Fruit fly (Drosophila melanogaster) whole organism, embryonic: Measurements from ENCODE around the gene CG42449.

Experiments
- BEAF-32 ChIP-seq: fragments of 200-800 bp; sonication (Bioruptor generic); optimal IDR thresholded peaks from 3 replicates; lab custom pipeline; 2017; ENCODE audit warnings: missing biosample characterization, missing genetic modification characterization, mild to moderate bottlenecking, moderate library complexity, missing genetic modification reagents
- CG11093 ChIP-seq: fragments of 200-800 bp; sonication (Bioruptor generic); IDR thresholded peaks from 3 replicates; pipeline ENCODE4 v1.3.6; 2022; ENCODE audit warnings: missing biosample characterization, missing genetic modification characterization
- CG11247 ChIP-seq: fragments of 200-800 bp; sonication (Bioruptor generic); IDR thresholded peaks from 2 replicates; pipeline ENCODE4 v1.3.6; 2022; ENCODE audit warnings: missing biosample characterization, missing genetic modification characterization
- CG11723 ChIP-seq: fragments of 200-800 bp; sonication (Bioruptor generic); optimal IDR thresholded peaks from 2 replicates; lab custom pipeline; 2017; ENCODE audit warnings: missing biosample characterization, mild to moderate bottlenecking, missing genetic modification characterization
- CG15479 ChIP-seq: fragments of 200-800 bp; sonication (Bioruptor generic); optimal IDR thresholded peaks from 3 replicates; lab custom pipeline; 2019; ENCODE audit warnings: missing biosample characterization, mild to moderate bottlenecking, missing genetic modification characterization, moderate library complexity
- CG16813 ChIP-seq: fragments of 200-800 bp; sonication (Bioruptor generic); IDR thresholded peaks from 3 replicates; pipeline ENCODE4 v1.3.6; 2022; ENCODE audit warnings: missing biosample characterization, missing genetic modification characterization; ENCODE audit not compliant: partially characterized antibody
- CG17359 ChIP-seq: fragments of 200-800 bp; sonication (Bioruptor generic); optimal IDR thresholded peaks from 3 replicates; lab custom pipeline; 2018; ENCODE audit warnings: missing biosample characterization, mild to moderate bottlenecking, missing genetic modification characterization, moderate library complexity
- CG17829 ChIP-seq: fragments of 200-800 bp; optimal IDR thresholded peaks from 2 replicates; lab custom pipeline; 2019; ENCODE audit warnings: missing biosample characterization, mild to moderate bottlenecking, missing genetic modification characterization, moderate library complexity
- CG18262 ChIP-seq: fragments of 200-800 bp; optimal IDR thresholded peaks from 3 replicates; lab custom pipeline; 2019; ENCODE audit warnings: missing biosample characterization, mild to moderate bottlenecking, missing genetic modification characterization, moderate library complexity
- CG30020 ChIP-seq: fragments of 200-800 bp; optimal IDR thresholded peaks from 2 replicates; lab custom pipeline; 2019; ENCODE audit warnings: missing biosample characterization, mild to moderate bottlenecking, missing genetic modification characterization, moderate library complexity
- CG31441 ChIP-seq: fragments of 200-800 bp; sonication (Bioruptor generic); IDR thresholded peaks from 2 replicates; pipeline ENCODE4 v1.3.6; 2022; ENCODE audit warnings: missing biosample characterization, missing genetic modification characterization
- CG34224 ChIP-seq: fragments of 200-800 bp; sonication (Bioruptor generic); IDR thresholded peaks from 3 replicates; pipeline ENCODE4 v1.3.6; 2022; ENCODE audit warnings: missing biosample characterization, missing genetic modification characterization; ENCODE audit not compliant: partially characterized antibody
- CG4820 ChIP-seq: fragments of 200-800 bp; sonication (Bioruptor generic); optimal IDR thresholded peaks from 3 replicates; lab custom pipeline; 2016; ENCODE audit warnings: missing biosample characterization, missing genetic modification characterization
- CG6791 ChIP-seq: fragments of 200-800 bp; sonication (Bioruptor generic); IDR thresholded peaks from 3 replicates; pipeline ENCODE4 v1.3.6; 2022; ENCODE audit warnings: missing biosample characterization, missing genetic modification characterization; ENCODE audit not compliant: partially characterized antibody
- CG8765 ChIP-seq: fragments of 200-800 bp; sonication (Bioruptor generic); IDR thresholded peaks from 2 replicates; pipeline ENCODE4 v1.3.6; 2022; ENCODE audit warnings: missing biosample characterization, missing genetic modification characterization
- CG9609 ChIP-seq: fragments of 200-800 bp; sonication (Bioruptor generic); optimal IDR thresholded peaks from 3 replicates; lab custom pipeline; 2016; ENCODE audit warnings: missing biosample characterization, missing genetic modification characterization
- D19A ChIP-seq: fragments of 200-800 bp; optimal IDR thresholded peaks from 3 replicates; lab custom pipeline; 2019; ENCODE audit warnings: missing biosample characterization, mild to moderate bottlenecking, missing genetic modification characterization, moderate library complexity
- Deaf1 ChIP-seq: fragments of 200-800 bp; optimal IDR thresholded peaks from 3 replicates; lab custom pipeline; 2019; ENCODE audit warnings: missing biosample characterization, mild to moderate bottlenecking, missing genetic modification characterization, moderate library complexity
- Doc2 ChIP-seq: fragments of 200-800 bp; sonication (Bioruptor generic); IDR thresholded peaks from 2 replicates; pipeline ENCODE4 v1.3.6; 2022; ENCODE audit warnings: missing biosample characterization, missing genetic modification characterization
- Doc3 ChIP-seq: fragments of 200-800 bp; sonication (Bioruptor generic); IDR thresholded peaks from 3 replicates; pipeline ENCODE4 v1.3.6; 2022; ENCODE audit warnings: missing biosample characterization, missing genetic modification characterization; ENCODE audit not compliant: partially characterized antibody
- ERR ChIP-seq: fragments of 200-800 bp; sonication (Bioruptor generic); optimal IDR thresholded peaks from 2 replicates; lab custom pipeline; 2016; ENCODE audit warnings: missing biosample characterization, missing genetic modification characterization
- GATAe ChIP-seq: fragments of 200-800 bp; sonication (Bioruptor generic); conservative IDR thresholded peaks from 2 replicates; pipeline ENCODE4 v1.3.6; 2022; ENCODE audit warnings: missing biosample characterization, missing genetic modification characterization
- HLH54F ChIP-seq: fragments of 200-800 bp; sonication (Bioruptor generic); optimal IDR thresholded peaks from 3 replicates; lab custom pipeline; 2016; ENCODE audit warnings: missing biosample characterization, missing genetic modification characterization
- HLHmδ ChIP-seq: fragments of 200-800 bp; sonication (Bioruptor generic); optimal IDR thresholded peaks from 2 replicates; lab custom pipeline; 2018; ENCODE audit warnings: missing biosample characterization, mild to moderate bottlenecking, missing genetic modification characterization, moderate library complexity
- Poxn ChIP-seq: fragments of 200-800 bp; sonication (Bioruptor generic); IDR thresholded peaks from 2 replicates; pipeline ENCODE4 v1.3.6; 2022; ENCODE audit warnings: missing biosample characterization, missing genetic modification characterization
- Sry-β ChIP-seq: fragments of 200-800 bp; sonication (Bioruptor generic); optimal IDR thresholded peaks from 2 replicates; lab custom pipeline; 2018; ENCODE audit warnings: missing biosample characterization, mild to moderate bottlenecking, missing genetic modification characterization, moderate library complexity
- amos ChIP-seq: fragments of 200-800 bp; sonication (Bioruptor generic); IDR thresholded peaks from 2 replicates; pipeline ENCODE4 v1.3.6; 2022; ENCODE audit warnings: missing biosample characterization, missing genetic modification characterization; ENCODE audit not compliant: partially characterized antibody
- bbx ChIP-seq: fragments of 200-800 bp; sonication (Bioruptor generic); IDR thresholded peaks from 2 replicates; pipeline ENCODE4 v1.3.6; 2022; ENCODE audit warnings: missing biosample characterization, missing genetic modification characterization; ENCODE audit not compliant: partially characterized antibody
- bigmax ChIP-seq: fragments of 200-800 bp; sonication (Bioruptor generic); optimal IDR thresholded peaks from 2 replicates; lab custom pipeline; 2018; ENCODE audit warnings: missing biosample characterization, mild to moderate bottlenecking, missing genetic modification characterization
- chm ChIP-seq: fragments of 200-800 bp; sonication (Bioruptor generic); IDR thresholded peaks from 2 replicates; pipeline ENCODE4 v1.3.6; 2022; ENCODE audit warnings: missing biosample characterization, missing genetic modification characterization
- crol ChIP-seq: fragments of 200-800 bp; sonication (Bioruptor generic); IDR thresholded peaks from 2 replicates; pipeline ENCODE4 v1.3.6; 2022; ENCODE audit warnings: missing biosample characterization, missing genetic modification characterization
- esg ChIP-seq: fragments of 200-800 bp; sonication (Bioruptor generic); conservative IDR thresholded peaks from 2 replicates; pipeline ENCODE4 v1.3.6; 2022; ENCODE audit warnings: missing biosample characterization, missing genetic modification characterization
- gce ChIP-seq: fragments of 200-800 bp; sonication (Bioruptor generic); IDR thresholded peaks from 3 replicates; pipeline ENCODE4 v1.3.6; 2022; ENCODE audit warnings: missing biosample characterization, missing genetic modification characterization
- grau ChIP-seq: fragments of 200-800 bp; optimal IDR thresholded peaks from 3 replicates; lab custom pipeline; 2019; ENCODE audit warnings: missing biosample characterization, mild to moderate bottlenecking, missing genetic modification characterization, moderate library complexity
- gt ChIP-seq: fragments of 200-800 bp; sonication (Bioruptor generic); IDR thresholded peaks from 2 replicates; pipeline ENCODE4 v1.3.6; 2022; ENCODE audit warnings: missing biosample characterization, missing genetic modification characterization
- hth ChIP-seq: fragments of >200 bp; optimal IDR thresholded peaks from 2 replicates; lab custom pipeline; 2017; ENCODE audit warnings: inconsistent platforms
- knrl ChIP-seq: fragments of 200-800 bp; sonication (Bioruptor generic); IDR thresholded peaks from 3 replicates; pipeline ENCODE4 v1.3.6; 2022; ENCODE audit warnings: missing biosample characterization, missing genetic modification characterization; ENCODE audit not compliant: partially characterized antibody
- lov ChIP-seq, 2 experiments: fragments of 200-800 bp in 1 of 2; fragments of >200 bp in 1 of 2; sonication (Bioruptor generic) in 1 of 2; IDR thresholded peaks in 1 of 2; optimal IDR thresholded peaks in 1 of 2; 2 replicates in 1 of 2; 3 replicates in 1 of 2; pipeline versions ENCODE4 v1.3.6 to Lab custom; 2017 to 2022; ENCODE audit warnings: missing biosample characterization in 1 of 2, missing genetic modification characterization in 1 of 2
- mam ChIP-seq: fragments of 200-800 bp; sonication (Bioruptor generic); optimal IDR thresholded peaks from 3 replicates; lab custom pipeline; 2016; ENCODE audit warnings: missing biosample characterization, missing genetic modification characterization
- nerfin-2 ChIP-seq: fragments of 200-800 bp; sonication (Bioruptor generic); IDR thresholded peaks from 2 replicates; pipeline ENCODE4 v1.3.6; 2022; ENCODE audit warnings: missing biosample characterization, missing genetic modification characterization; ENCODE audit not compliant: partially characterized antibody
- org-1 ChIP-seq: fragments of 200-800 bp; sonication (Bioruptor generic); optimal IDR thresholded peaks from 2 replicates; lab custom pipeline; 2017; ENCODE audit warnings: missing biosample characterization, missing genetic modification characterization
- otp ChIP-seq: fragments of 200-800 bp; sonication (Bioruptor generic); IDR thresholded peaks from 3 replicates; pipeline ENCODE4, ENCODE4 v1.3.6; 2022; ENCODE audit warnings: missing biosample characterization, missing genetic modification characterization
- pros ChIP-seq: fragments of 200-800 bp; sonication (Bioruptor generic); optimal IDR thresholded peaks from 3 replicates; lab custom pipeline; 2019; ENCODE audit warnings: missing biosample characterization, mild to moderate bottlenecking, missing genetic modification characterization, moderate library complexity
- ranshi ChIP-seq: fragments of 200-800 bp; sonication (Bioruptor generic); IDR thresholded peaks from 2 replicates; pipeline ENCODE4 v1.3.6; 2022; ENCODE audit warnings: missing biosample characterization, missing genetic modification characterization
- salm ChIP-seq: fragments of 200-800 bp; sonication (Bioruptor generic); optimal IDR thresholded peaks from 2 replicates; lab custom pipeline; 2018; ENCODE audit warnings: missing biosample characterization, mild to moderate bottlenecking, missing genetic modification characterization
- sna ChIP-seq: fragments of 200-800 bp; sonication (Bioruptor generic); IDR thresholded peaks from 2 replicates; pipeline ENCODE4 v1.3.6; 2022; ENCODE audit warnings: missing biosample characterization, missing genetic modification characterization; ENCODE audit not compliant: partially characterized antibody
- sug ChIP-seq: fragments of 200-800 bp; optimal IDR thresholded peaks from 2 replicates; lab custom pipeline; 2019; ENCODE audit warnings: missing biosample characterization, mild to moderate bottlenecking, missing genetic modification characterization, moderate library complexity
- twi ChIP-seq: fragments of 200-800 bp; optimal IDR thresholded peaks from 2 replicates; lab custom pipeline; 2019; ENCODE audit warnings: missing biosample characterization, mild to moderate bottlenecking, missing genetic modification characterization, moderate library complexity
- zen2 ChIP-seq: fragments of 200-800 bp; sonication (Bioruptor generic); IDR thresholded peaks from 3 replicates; pipeline ENCODE4 v1.3.6; 2022; ENCODE audit warnings: missing biosample characterization, missing genetic modification characterization; ENCODE audit not compliant: partially characterized antibody

CG42449 gene

DNA sequence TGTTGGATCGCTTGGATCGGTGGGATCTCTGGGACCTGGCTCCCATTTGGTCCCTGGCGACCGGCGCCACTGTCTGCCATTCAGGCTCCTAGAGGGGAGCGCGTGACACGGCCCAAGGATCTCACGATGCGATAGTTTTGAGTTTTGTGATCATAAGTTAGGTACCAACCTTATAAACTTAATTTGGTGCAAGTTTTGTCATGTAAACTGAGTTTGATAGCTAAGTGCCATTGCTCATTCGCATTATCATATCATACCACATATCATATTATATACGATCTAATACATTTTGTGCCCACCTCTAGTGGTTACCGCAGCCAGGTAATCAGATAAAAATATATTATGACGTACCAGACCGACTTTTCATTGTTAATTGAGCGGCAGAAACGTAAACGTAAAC, 12.9 kb downstream of the CG42449 start (continued):
- peak; percentile 34; the same call in 1 of the 2 replicates for TF ChIP-seq nerfin-2 (GFP tag; lab: Robert Waterston, UW)
- TF ChIP-seq pros (GFP tag; lab: Kevin White, UChicago) = no peak
- TF ChIP-seq GATAe = no peak
- no peak for TF ChIP-seq HLHmδ (GFP tag; lab: Kevin White, UChicago)
- peak; percentile 74 for TF ChIP-seq CG6791
- no peak for TF ChIP-seq CG15479 (GFP tag; lab: Kevin White, UChicago)
- TF ChIP-seq ranshi = peak; percentile 9; the same call in 1 of the 2 replicates
- TF ChIP-seq org-1 (GFP tag; lab: Kevin White, UChicago) = no peak
- peak; percentile 69 for TF ChIP-seq D19A (tag; lab: Kevin White, UChicago)
- TF ChIP-seq sug (tag; lab: Kevin White, UChicago) = peak; percentile 45
- peak; percentile 13 for TF ChIP-seq Sry-β
- TF ChIP-seq CG11723 (GFP tag; lab: Kevin White, UChicago) = no peak
- TF ChIP-seq esg (GFP tag; lab: Robert Waterston, UW) = no peak
- peak; percentile 48; the same call in 1 of the 2 replicates for TF ChIP-seq CG8765 (GFP tag; lab: Robert Waterston, UW)
- no peak for TF ChIP-seq mam (GFP tag; lab: Kevin White, UChicago)
- peak; percentile 65 for TF ChIP-seq sna (GFP tag; lab: Robert Waterston, UW)
- peak; percentile 72 for TF ChIP-seq grau (tag; lab: Kevin White, UChicago)
- peak; percentile 63; the same call in 2 of the 3 replicates for TF ChIP-seq knrl (GFP tag; lab: Robert Waterston, UW)
- no peak for TF ChIP-seq CG17359 (tag; lab: Kevin White, UChicago)
- no peak for TF ChIP-seq gt (GFP tag; lab: Robert Waterston, UW)
- TF ChIP-seq gce (GFP tag; lab: Robert Waterston, UW) = 0 out of 3 replicates have a peak, but pooled peaks have one; percentile 5
- peak; percentile 86 for TF ChIP-seq Doc3 (GFP tag; lab: Robert Waterston, UW)
- no peak for TF ChIP-seq lov (optimal IDR thresholded peaks at IDR 0.05; lab: Kevin White, UChicago)
- TF ChIP-seq lov (GFP tag; IDR thresholded peaks at IDR 0.05; lab: Robert Waterston, UW) = no peak
- TF ChIP-seq CG18262 (tag; lab: Kevin White, UChicago) = peak; percentile 80
- TF ChIP-seq CG16813 (GFP tag; lab: Robert Waterston, UW) = peak; percentile 82
- TF ChIP-seq salm = no peak
- TF ChIP-seq crol = no peak
- TF ChIP-seq chm = peak; percentile 20; the same call in 1 of the 2 replicates
- TF ChIP-seq CG4820 = no peak
- peak; percentile 4; the same call in 1 of the 3 replicates for TF ChIP-seq otp (GFP tag; lab: Robert Waterston, UW)
- TF ChIP-seq Poxn (GFP tag; lab: Robert Waterston, UW) = no peak
- peak; percentile 72 for TF ChIP-seq BEAF-32 (GFP tag; lab: Kevin White, UChicago)
- TF ChIP-seq bigmax = no peak
- peak; percentile 33 for TF ChIP-seq Deaf1
- TF ChIP-seq CG11247 (GFP tag; lab: Robert Waterston, UW) = no peak
- no peak for TF ChIP-seq CG11093
- no peak for TF ChIP-seq HLH54F (GFP tag; lab: Kevin White, UChicago)
- no peak for TF ChIP-seq CG31441
- TF ChIP-seq CG30020 (tag; lab: Kevin White, UChicago) = peak; percentile 18
- peak; percentile 84 for TF ChIP-seq CG17829 (tag; lab: Kevin White, UChicago)
- TF ChIP-seq twi = peak; percentile 52
- peak; percentile 67 for TF ChIP-seq amos (GFP tag; lab: Robert Waterston, UW)
- TF ChIP-seq ERR (GFP tag; lab: Kevin White, UChicago) = no peak
- TF ChIP-seq bbx (GFP tag; lab: Robert Waterston, UW) = peak; percentile 73
- no peak for TF ChIP-seq hth (lab: Kevin White, UChicago)
- TF ChIP-seq CG34224 = peak; percentile 61; the same call in 2 of the 3 replicates
- no peak for TF ChIP-seq Doc2 (GFP tag; lab: Robert Waterston, UW)
- no peak for TF ChIP-seq CG9609
- peak; percentile 36; the same call in 1 of the 3 replicates for TF ChIP-seq zen2 (GFP tag; lab: Robert Waterston, UW)
